Fruit fly (Drosophila melanogaster) whole organism, wandering third instar larva: ENCODE results near the gene CG2604.

ENCODE experiments used
- Abd-B ChIP-seq: fragments of >200 bp; optimal IDR thresholded peaks from 2 replicates; lab custom pipeline; 2017; ENCODE audit warnings: missing biosample characterization, missing genetic modification characterization
- CG32264 ChIP-seq: fragments of 200-800 bp; sonication (Bioruptor generic); optimal IDR thresholded peaks from 2 replicates; lab custom pipeline; 2016; ENCODE audit warnings: missing biosample characterization, missing genetic modification characterization
- CG9705 ChIP-seq: fragments of 200-800 bp; sonication (Bioruptor generic); optimal IDR thresholded peaks from 2 replicates; lab custom pipeline; 2018; ENCODE audit warnings: missing biosample characterization, mild to moderate bottlenecking, missing genetic modification characterization
- CrebA ChIP-seq: fragments of 200-800 bp; sonication (Bioruptor generic); optimal IDR thresholded peaks from 2 replicates; lab custom pipeline; 2016; ENCODE audit warnings: missing biosample characterization, mild to moderate bottlenecking, missing genetic modification characterization, borderline replicate concordance
- Dif ChIP-seq: fragments of 200-275, 200-300 bp; sonication (Bioruptor generic); optimal IDR thresholded peaks from 2 replicates; lab custom pipeline; 2018; ENCODE audit warnings: missing biosample characterization, missing genetic modification characterization; ENCODE audit not compliant: partially characterized antibody
- HLH106 ChIP-seq: fragments of 200-800 bp; optimal IDR thresholded peaks from 3 replicates; lab custom pipeline; 2019; ENCODE audit warnings: missing biosample characterization, mild to moderate bottlenecking, missing genetic modification characterization, moderate library complexity
- Hnf4 ChIP-seq: fragments of 200-800 bp; sonication (Bioruptor generic); optimal IDR thresholded peaks from 2 replicates; lab custom pipeline; 2016; ENCODE audit warnings: missing biosample characterization, mild to moderate bottlenecking, missing genetic modification characterization
- Hr78 ChIP-seq: fragments of >200 bp; optimal IDR thresholded peaks from 2 replicates; lab custom pipeline; 2017; ENCODE audit warnings: missing biosample characterization, missing genetic modification characterization
- Hr83 ChIP-seq: fragments of 200-300 bp; sonication (Bioruptor generic); optimal IDR thresholded peaks from 2 replicates; lab custom pipeline; 2016; ENCODE audit warnings: missing biosample characterization, mild to moderate bottlenecking, missing genetic modification characterization, moderate library complexity; ENCODE audit not compliant: poor library complexity, severe bottlenecking
- Jra ChIP-seq: sonication (Bioruptor generic); optimal IDR thresholded peaks from 2 replicates; lab custom pipeline; 2016; ENCODE audit warnings: missing biosample characterization, missing genetic modification characterization
- Mio ChIP-seq: sonication (Bioruptor generic); optimal IDR thresholded peaks from 2 replicates; lab custom pipeline; 2016; ENCODE audit warnings: missing biosample characterization, missing genetic modification characterization
- Myc ChIP-seq: fragments of >200 bp; optimal IDR thresholded peaks from 2 replicates; lab custom pipeline; 2017
- OdsH ChIP-seq: fragments of 200-800 bp; sonication (Bioruptor generic); optimal IDR thresholded peaks from 2 replicates; lab custom pipeline; 2016; ENCODE audit warnings: missing biosample characterization, mild to moderate bottlenecking, missing genetic modification characterization
- Rel ChIP-seq, 2 experiments: fragments of 200-800 bp; sonication (Bioruptor generic) in 1 of 2; optimal IDR thresholded peaks; 2 replicates in 1 of 2; 3 replicates in 1 of 2; lab custom pipeline; 2016 to 2019; ENCODE audit warnings: mild to moderate bottlenecking in 2 of 2, missing biosample characterization in 2 of 2, missing genetic modification characterization in 2 of 2, moderate library complexity in 1 of 2
- Sp1 ChIP-seq: fragments of 200-800 bp; sonication (Bioruptor generic); optimal IDR thresholded peaks from 3 replicates; lab custom pipeline; 2019; ENCODE audit warnings: missing biosample characterization, mild to moderate bottlenecking, missing genetic modification characterization, moderate library complexity
- Vsx2 ChIP-seq: fragments of 200-300, 225-300 bp; sonication (Bioruptor generic); optimal IDR thresholded peaks from 2 replicates; lab custom pipeline; 2018; ENCODE audit warnings: missing biosample characterization, missing genetic modification characterization; ENCODE audit not compliant: partially characterized antibody
- br ChIP-seq: fragments of 200-800 bp; sonication (Bioruptor generic); optimal IDR thresholded peaks from 2 replicates; lab custom pipeline; 2016; ENCODE audit warnings: missing biosample characterization, missing genetic modification characterization
- brk ChIP-seq: fragments of 200-800 bp; sonication (Bioruptor generic); optimal IDR thresholded peaks from 2 replicates; lab custom pipeline; 2016; ENCODE audit warnings: missing biosample characterization, mild to moderate bottlenecking, missing genetic modification characterization
- dl ChIP-seq, 2 experiments: fragments of 175-275, 200-275 bp in 1 of 2; fragments of 200-275 bp in 1 of 2; sonication (Bioruptor generic); optimal IDR thresholded peaks; lab custom pipeline; 2018; ENCODE audit warnings: mild to moderate bottlenecking in 2 of 2, missing biosample characterization in 2 of 2, missing genetic modification characterization in 2 of 2, moderate library complexity in 2 of 2; ENCODE audit not compliant: partially characterized antibody in 2 of 2, insufficient read depth in 1 of 2
- dmrt93B ChIP-seq: fragments of 200-800 bp; sonication (Bioruptor generic); optimal IDR thresholded peaks from 2 replicates; lab custom pipeline; 2018; ENCODE audit warnings: missing biosample characterization, mild to moderate bottlenecking, missing genetic modification characterization
- ey ChIP-seq: fragments of 200-800 bp; sonication (Bioruptor generic); optimal IDR thresholded peaks from 2 replicates; lab custom pipeline; 2016; ENCODE audit warnings: missing biosample characterization, missing genetic modification characterization
- foxo ChIP-seq, 2 experiments: fragments of 200-800 bp; sonication (Bioruptor generic); optimal IDR thresholded peaks; 2 replicates in 1 of 2; 3 replicates in 1 of 2; lab custom pipeline; 2016 to 2017; ENCODE audit warnings: missing biosample characterization in 2 of 2, missing genetic modification characterization in 2 of 2
- fru ChIP-seq: fragments of 200-800 bp; sonication (Bioruptor generic); optimal IDR thresholded peaks from 3 replicates; lab custom pipeline; 2016; ENCODE audit warnings: missing biosample characterization, mild to moderate bottlenecking, missing genetic modification characterization
- h ChIP-seq: fragments of 200-800 bp; sonication (Bioruptor generic); optimal IDR thresholded peaks from 3 replicates; lab custom pipeline; 2016; ENCODE audit warnings: missing biosample characterization, mild to moderate bottlenecking, missing genetic modification characterization
- jim ChIP-seq: fragments of 175-275, 200-325 bp; sonication (Bioruptor generic); optimal IDR thresholded peaks from 2 replicates; lab custom pipeline; 2016; ENCODE audit warnings: missing biosample characterization, mild to moderate bottlenecking, missing genetic modification characterization
- lola ChIP-seq: fragments of >200 bp; optimal IDR thresholded peaks from 2 replicates; lab custom pipeline; 2017; ENCODE audit warnings: missing biosample characterization, missing genetic modification characterization
- pan ChIP-seq: fragments of >200 bp; optimal IDR thresholded peaks from 2 replicates; lab custom pipeline; 2017
- psq ChIP-seq: fragments of 200-800 bp; sonication (Bioruptor generic); optimal IDR thresholded peaks from 3 replicates; lab custom pipeline; 2017; ENCODE audit warnings: missing biosample characterization, mild to moderate bottlenecking, missing genetic modification characterization, moderate library complexity
- rgr ChIP-seq: fragments of 200-800 bp; sonication (Bioruptor generic); optimal IDR thresholded peaks from 3 replicates; lab custom pipeline; 2016; ENCODE audit warnings: missing biosample characterization, mild to moderate bottlenecking, missing genetic modification characterization
- sage ChIP-seq: fragments of 200-800 bp; sonication (Bioruptor generic); optimal IDR thresholded peaks from 2 replicates; lab custom pipeline; 2016; ENCODE audit warnings: missing biosample characterization, mild to moderate bottlenecking, missing genetic modification characterization
- sv ChIP-seq: fragments of 200-800 bp; sonication (Bioruptor generic); optimal IDR thresholded peaks from 3 replicates; lab custom pipeline; 2016; ENCODE audit warnings: missing biosample characterization, missing genetic modification characterization
- tai ChIP-seq: sonication (Bioruptor generic); optimal IDR thresholded peaks from 2 replicates; lab custom pipeline; 2016; ENCODE audit warnings: missing biosample characterization, missing genetic modification characterization
- woc ChIP-seq: sonication (Bioruptor generic); optimal IDR thresholded peaks from 2 replicates; lab custom pipeline; 2016; ENCODE audit warnings: missing biosample characterization, mild to moderate bottlenecking, missing genetic modification characterization

The CG2604 gene

DNA sequence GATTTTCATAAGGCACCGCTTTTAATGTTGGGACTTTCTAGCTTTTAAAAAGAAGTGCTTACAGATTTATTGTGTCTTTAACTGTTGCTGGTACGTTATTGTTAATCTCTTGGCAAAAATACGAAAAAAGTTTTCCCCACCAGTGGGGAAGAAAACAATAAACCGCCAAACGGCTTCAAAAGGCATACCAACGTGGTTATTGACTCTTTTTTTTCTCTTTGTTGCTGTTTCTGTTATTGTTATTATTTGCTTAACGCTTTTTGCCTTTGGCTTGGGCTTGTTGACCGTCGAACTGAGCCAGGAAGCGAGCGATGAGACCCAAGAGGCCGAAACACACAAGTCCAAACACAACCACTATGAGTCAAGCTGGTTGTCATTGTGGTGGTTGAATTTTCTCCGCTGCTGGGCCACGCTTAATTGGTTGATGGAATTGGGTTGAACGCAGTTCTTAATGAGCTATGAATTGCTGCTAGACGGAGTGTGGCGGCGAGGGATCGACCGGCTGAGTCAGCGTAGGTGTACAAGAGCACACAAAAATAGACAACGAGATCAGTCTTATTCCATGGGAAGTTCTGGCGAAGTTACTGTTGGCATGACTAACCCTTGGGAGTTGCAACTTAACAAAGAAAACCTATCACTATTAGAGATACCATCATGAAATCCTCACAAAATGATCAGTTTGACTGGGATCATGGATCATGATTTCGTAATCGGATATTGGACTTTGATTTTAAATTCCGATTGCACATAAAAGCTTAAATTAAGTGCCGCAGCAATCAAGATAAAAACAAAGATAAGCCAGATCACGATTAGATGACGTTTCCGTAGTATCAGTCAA, 15.7 kb downstream of the CG2604 start:
- no peak for TF ChIP-seq Rel (GFP tag; optimal IDR thresholded peaks at IDR 0.05; lab: Kevin White, UChicago)
- TF ChIP-seq Rel (tag; optimal IDR thresholded peaks at IDR 0.05; lab: Kevin White, UChicago), result peak; percentile 80
- TF ChIP-seq Jra, result no peak
- TF ChIP-seq woc, result no peak

dm6 chr3R:5205319-5206033, 17.7 kb downstream of the CG2604 start:
- TF ChIP-seq lola (no peak), pan (lab: Kevin White, UChicago) (no peak)

dm6 chr3R:5203796-5204195, 19.4 kb downstream of the CG2604 start:
- no peak for TF ChIP-seq jim
- no peak for TF ChIP-seq Hnf4 (GFP tag; lab: Kevin White, UChicago)
- no peak for TF ChIP-seq sage (GFP tag; lab: Kevin White, UChicago)
- no peak for TF ChIP-seq rgr
- TF ChIP-seq dmrt93B (GFP tag; lab: Kevin White, UChicago), result no peak
- no peak for TF ChIP-seq psq (GFP tag; lab: Kevin White, UChicago)
- no peak for TF ChIP-seq pan (lab: Kevin White, UChicago)
- TF ChIP-seq brk (GFP tag; lab: Kevin White, UChicago), result no peak
- TF ChIP-seq Rel (GFP tag; optimal IDR thresholded peaks at IDR 0.05; lab: Kevin White, UChicago), result no peak
- TF ChIP-seq Rel (tag; optimal IDR thresholded peaks at IDR 0.05; lab: Kevin White, UChicago), result no peak
- TF ChIP-seq fru (GFP tag; lab: Kevin White, UChicago), result no peak
- no peak for TF ChIP-seq CrebA

DNA sequence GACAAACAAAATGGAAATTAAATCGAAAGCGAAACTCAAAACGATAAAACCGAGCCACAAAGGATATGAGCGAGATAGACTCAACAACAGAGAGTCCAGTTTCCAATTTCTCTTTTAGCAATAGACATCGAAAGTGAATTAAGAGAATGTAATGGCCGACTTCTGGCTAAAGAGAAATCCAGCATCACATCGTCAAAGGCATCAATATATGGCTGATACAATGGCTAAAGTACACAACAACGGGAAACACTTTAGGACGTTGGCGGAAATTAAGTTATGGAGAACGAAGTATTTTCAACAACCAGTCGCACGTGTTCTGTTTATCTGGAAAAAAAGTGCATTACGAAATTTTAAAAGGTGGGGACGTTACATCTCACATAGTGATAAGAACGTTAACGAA, 23.6 kb downstream of the CG2604 start:
- TF ChIP-seq Sp1 (GFP tag; lab: Kevin White, UChicago) (no peak), Abd-B (no peak), br (GFP tag; lab: Kevin White, UChicago) (no peak), pan (lab: Kevin White, UChicago) (no peak), CG9705 (no peak), Vsx2 (GFP tag; lab: Kevin White, UChicago) (no peak), woc (no peak)

- TF ChIP-seq sage (GFP tag; lab: Kevin White, UChicago) (no peak), Sp1 (GFP tag; lab: Kevin White, UChicago) (peak; percentile 42), Mio (GFP tag; lab: Kevin White, UChicago) (no peak), ey (GFP tag; lab: Kevin White, UChicago) (peak; percentile 46), pan (lab: Kevin White, UChicago) (no peak), HLH106 (peak; percentile 51), Rel (GFP tag; optimal IDR thresholded peaks at IDR 0.05; lab: Kevin White, UChicago) (no peak), Rel (tag; optimal IDR thresholded peaks at IDR 0.05; lab: Kevin White, UChicago) (no peak), brk (GFP tag; lab: Kevin White, UChicago) (no peak), foxo (GFP tag; optimal IDR thresholded peaks at IDR 0.05; lab: Kevin White, UChicago) (peak in 1 of 2 experiments; percentile 52), Myc (lab: Kevin White, UChicago) (no peak), Vsx2 (GFP tag; lab: Kevin White, UChicago) (no peak), h (GFP tag; lab: Kevin White, UChicago) (peak; percentile 46), fru (GFP tag; lab: Kevin White, UChicago) (peak; percentile 58), Hnf4 (GFP tag; lab: Kevin White, UChicago) (peak; percentile 9), psq (GFP tag; lab: Kevin White, UChicago) (peak; percentile 11), Hr83 (GFP tag; lab: Kevin White, UChicago) (no peak), dmrt93B (GFP tag; lab: Kevin White, UChicago) (peak; percentile 0), sv (GFP tag; lab: Kevin White, UChicago) (peak; percentile 28), dl (GFP tag; optimal IDR thresholded peaks at IDR 0.05; lab: Kevin White, UChicago; ENCODE audit: insufficient read depth in 1 of 2, partially characterized antibody in 2 of 2) (no peak), CG32264 (no peak), rgr (peak; percentile 26), Dif (GFP tag; lab: Kevin White, UChicago) (no peak), Abd-B (no peak), OdsH (peak; percentile 0), CG9705 (no peak), Jra (no peak), br (GFP tag; lab: Kevin White, UChicago) (peak; percentile 23), tai (GFP tag; lab: Kevin White, UChicago) (no peak), Hr78 (GFP tag; lab: Kevin White, UChicago) (no peak), jim (no peak)
Observed at dm6 chr3R:5198302-5198701, 24.9 kb downstream of the CG2604 start.
